Worm (Caenorhabditis elegans): ENCODE data around the gene xrn-1.
A peak's percentile ranks its signal among the peaks of the same experiment; 100 is the strongest.
"Not testable (repeated sequence)": the region's sequence is repeated elsewhere in the genome, so short reads cannot be mapped to it uniquely, and the experiment has no call there.

Gene xrn-1

DNA sequence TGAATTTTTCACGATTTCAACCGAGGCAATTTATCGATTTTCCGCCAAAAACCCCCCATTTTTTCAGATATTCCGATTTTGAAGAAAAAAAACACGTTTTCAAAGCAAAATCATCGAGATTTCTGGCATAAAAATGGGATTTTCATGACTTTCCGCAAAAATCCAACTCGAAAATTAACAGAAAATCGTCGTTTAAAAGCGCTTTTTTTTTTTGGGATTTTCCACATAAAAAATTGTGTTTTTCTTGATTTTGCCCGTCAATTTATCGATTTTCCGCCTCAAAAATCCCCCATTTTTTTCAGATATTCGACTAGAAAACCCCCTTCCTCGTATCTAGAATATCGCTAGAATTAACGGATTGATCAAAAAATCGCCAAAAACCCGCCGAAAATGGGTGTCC, at the start of gene xrn-1:
Gene xrn-1 (plus strand): TSS at position 301 of the 400 bp plus-strand sequence.
- no peak for TF ChIP-seq dpl-1 (GFP tag; optimal IDR thresholded peaks at IDR 0.05)
- TF ChIP-seq Y105C5A.15 (GFP tag; IDR thresholded peaks at IDR 0.05) = no peak
- no peak for TF ChIP-seq T20F7.1 (GFP tag; optimal IDR thresholded peaks at IDR 0.05)
- TF ChIP-seq attf-4 (tag; optimal IDR thresholded peaks at IDR 0.05) = no peak

DNA sequence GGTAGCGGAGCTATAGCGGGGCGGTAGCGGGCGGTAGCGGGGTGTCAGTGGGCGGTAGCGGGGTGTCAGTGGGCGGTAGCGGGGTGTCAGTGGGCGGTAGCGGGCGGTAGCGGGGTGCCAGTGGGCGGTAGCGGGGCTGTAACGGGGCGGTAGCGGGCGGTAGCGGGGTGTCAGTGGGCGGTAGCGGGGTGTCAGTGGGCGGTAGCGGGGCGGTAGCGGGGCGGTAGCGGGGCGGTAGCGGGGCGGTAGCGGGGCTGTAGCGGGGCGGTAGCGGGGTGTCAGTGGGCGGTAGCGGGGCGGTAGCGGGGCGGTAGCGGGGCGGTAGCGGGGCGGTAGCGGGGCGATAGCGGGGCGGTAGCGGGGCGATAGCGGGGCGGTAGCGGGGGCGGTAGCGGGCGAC, 49.1 kb upstream of the xrn-1 start:
- TF ChIP-seq lin-29 (GFP tag; IDR thresholded peaks at IDR 0.05) (peak; percentile 38; the same call in 1 of the 2 replicates), D1046.2 (GFP tag; IDR thresholded peaks at IDR 0.05) (peak; percentile 81; the same call in 1 of the 2 replicates), Y105C5A.15 (GFP tag; IDR thresholded peaks at IDR 0.05) (peak; percentile 44; the same call in 1 of the 2 replicates), snpc-1.2 (GFP tag; IDR thresholded peaks at IDR 0.05) (0 out of 2 replicates have a peak, but pooled peaks have one; percentile 57), daf-8 (GFP tag; IDR thresholded peaks at IDR 0.05) (0 out of 2 replicates have a peak, but pooled peaks have one; percentile 43), F26F4.8 (GFP tag; conservative IDR thresholded peaks at IDR 0.05) (peak; percentile 40; the same call in 1 of the 2 replicates), set-16 (GFP tag; IDR thresholded peaks at IDR 0.05) (peak; percentile 100), Y75B8A.6 (GFP tag; IDR thresholded peaks at IDR 0.05) (0 out of 2 replicates have a peak, but pooled peaks have one; percentile 18), F44E2.7 (GFP tag; IDR thresholded peaks at IDR 0.05) (0 out of 2 replicates have a peak, but pooled peaks have one; percentile 60), egl-43 (GFP tag; IDR thresholded peaks at IDR 0.05) (peak; percentile 82), ctbp-1 (GFP tag; IDR thresholded peaks at IDR 0.05) (peak; percentile 45; the same call in 1 of the 2 replicates), lim-7 (GFP tag; IDR thresholded peaks at IDR 0.05) (peak; percentile 36; the same call in 1 of the 2 replicates), nhr-42 (GFP tag; IDR thresholded peaks at IDR 0.05) (peak; percentile 69), spr-3 (GFP tag; optimal IDR thresholded peaks at IDR 0.05) (peak; percentile 2), dmd-8 (GFP tag; IDR thresholded peaks at IDR 0.05) (peak; percentile 76; the same call in 1 of the 2 replicates), php-3 (GFP tag; IDR thresholded peaks at IDR 0.05) (peak; percentile 63; the same call in 1 of the 2 replicates), mxl-2 (GFP tag; conservative IDR thresholded peaks at IDR 0.05) (0 out of 2 replicates have a peak, but pooled peaks have one; percentile 40), saeg-2 (GFP tag; IDR thresholded peaks at IDR 0.05) (0 out of 2 replicates have a peak, but pooled peaks have one; percentile 40), madf-5 (GFP tag; IDR thresholded peaks at IDR 0.05) (0 out of 4 replicates have a peak, but pooled peaks of 1 of the 2 experiments have one; percentile 16), T26A8.4 (GFP tag; IDR thresholded peaks at IDR 0.05) (peak; percentile 56; the same call in 1 of the 2 replicates), nhr-41 (GFP tag; IDR thresholded peaks at IDR 0.05) (peak; percentile 33; the same call in 1 of the 2 replicates), Y48G9A.11 (GFP tag; IDR thresholded peaks at IDR 0.05) (peak; percentile 40; the same call in 1 of the 2 replicates), zip-11 (GFP tag; IDR thresholded peaks at IDR 0.05) (0 out of 2 replicates have a peak, but pooled peaks have one; percentile 20), pha-4 (GFP tag; IDR thresholded peaks at IDR 0.05) (peak; percentile 85; the same call in 1 of the 2 replicates), vab-7 (GFP tag; IDR thresholded peaks at IDR 0.05) (peak; percentile 56; the same call in 1 of the 2 replicates)
- TF ChIP-seq pha-4 (tag; optimal IDR thresholded peaks at IDR 0.05) = not testable (repeated sequence)

DNA sequence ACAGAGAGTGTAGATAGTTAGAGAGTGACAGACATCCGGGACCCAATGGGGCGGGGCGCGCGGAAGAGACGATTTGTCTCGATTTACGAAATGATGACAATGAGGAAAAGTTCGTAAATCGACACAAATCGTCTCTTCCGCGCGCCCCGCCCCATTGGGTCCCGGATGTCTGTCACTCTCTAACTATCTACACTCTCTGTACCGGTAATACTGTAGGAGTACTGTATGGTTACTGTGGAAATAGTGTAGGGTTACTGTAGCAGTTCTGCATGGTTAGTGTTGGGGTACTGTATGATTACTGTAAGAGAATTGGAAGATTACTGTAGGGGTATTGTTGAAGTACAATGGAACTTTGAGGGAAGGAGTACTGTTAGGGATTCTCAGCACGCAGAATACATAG, 47.5 kb upstream of the xrn-1 start, which contains the start of gene F01D5.10:
Gene F01D5.10 (minus strand): TSS at position 101 of the 400 bp plus-strand sequence.
- TF ChIP-seq nhr-111 (GFP tag; optimal IDR thresholded peaks at IDR 0.05); jun-1 (tag; optimal IDR thresholded peaks at IDR 0.05); madf-5 (GFP tag; IDR thresholded peaks at IDR 0.05): not testable (repeated sequence)

DNA sequence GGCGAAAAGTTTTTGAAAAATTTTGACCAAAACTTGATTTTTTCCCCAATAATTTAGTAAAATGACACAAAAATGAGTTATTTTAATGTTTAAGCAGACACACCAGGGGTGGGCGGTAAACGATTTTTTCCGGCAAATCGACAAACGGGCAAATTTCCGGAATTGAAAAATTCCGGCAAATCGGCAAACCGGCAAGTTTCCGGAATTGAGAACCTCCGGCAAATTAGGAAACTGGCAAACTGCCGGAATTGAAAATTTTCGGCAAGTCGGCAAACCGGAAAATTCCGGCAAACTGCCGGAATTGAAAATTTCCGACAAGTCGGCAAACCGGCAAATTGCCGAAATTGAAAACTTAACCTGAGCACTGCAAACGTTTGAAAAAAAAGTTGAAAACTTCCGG, 36.0 kb upstream of the xrn-1 start:
- no peak for TF ChIP-seq daf-8 (GFP tag; IDR thresholded peaks at IDR 0.05)
- peak; percentile 45; the same call in 1 of the 2 replicates for TF ChIP-seq tra-1 (GFP tag; IDR thresholded peaks at IDR 0.05)
- no peak for TF ChIP-seq nhr-41 (GFP tag; IDR thresholded peaks at IDR 0.05)
- TF ChIP-seq ctbp-1 (GFP tag; IDR thresholded peaks at IDR 0.05) = 0 out of 2 replicates have a peak, but pooled peaks have one; percentile 32
- peak; percentile 11; the same call in 1 of the 2 replicates for TF ChIP-seq set-16 (GFP tag; IDR thresholded peaks at IDR 0.05)
- TF ChIP-seq dmd-8 (GFP tag; IDR thresholded peaks at IDR 0.05) = no peak
- TF ChIP-seq madf-9 (GFP tag; conservative IDR thresholded peaks at IDR 0.05) = 0 out of 2 replicates have a peak, but pooled peaks have one; percentile 27
- TF ChIP-seq nhr-42 (GFP tag; IDR thresholded peaks at IDR 0.05) = peak; percentile 47; the same call in 1 of the 2 replicates
- no peak for TF ChIP-seq dmd-9 (GFP tag; IDR thresholded peaks at IDR 0.05)
- TF ChIP-seq arid-1 (GFP tag; conservative IDR thresholded peaks at IDR 0.05) = 0 out of 2 replicates have a peak, but pooled peaks have one; percentile 15
- peak; percentile 13 for TF ChIP-seq nhr-102 (tag; optimal IDR thresholded peaks at IDR 0.05)
- 0 out of 2 replicates have a peak, but pooled peaks have one; percentile 12 for TF ChIP-seq hmg-1.1 (GFP tag; IDR thresholded peaks at IDR 0.05)
- peak in 1 of 2 experiments; percentile 76; a peak in 2 of 4 replicates for TF ChIP-seq madf-5 (GFP tag; IDR thresholded peaks at IDR 0.05)

Data from whole organism, L4 larva.